Worm (Caenorhabditis elegans): ENCODE measurements around the gene C14H10.3.

C14H10.3 gene

DNA sequence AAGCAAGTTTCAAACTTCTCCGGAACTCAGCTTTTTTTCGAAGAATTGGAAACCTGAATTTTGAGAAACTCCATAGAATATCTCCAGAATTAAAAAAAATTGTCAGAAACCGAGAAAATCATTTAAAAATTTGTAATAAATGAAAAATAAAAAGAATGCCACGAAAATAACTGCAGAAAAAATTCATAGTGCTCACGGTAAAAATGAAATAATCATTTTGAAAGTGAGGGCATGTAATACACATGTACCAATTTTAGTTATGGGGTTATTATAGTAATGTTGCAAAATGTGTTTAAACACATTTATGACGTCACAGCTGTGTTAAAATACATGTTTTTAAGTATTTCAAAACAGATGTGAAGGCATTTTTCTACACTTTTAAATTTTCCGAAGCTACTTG lies 11.1 kb downstream of the C14H10.3 start:
- TF ChIP-seq sma-9 (GFP tag; optimal IDR thresholded peaks at IDR 0.05) (peak; percentile 5), sma-9 (tag; optimal IDR thresholded peaks at IDR 0.05) (no peak), nhr-25 (tag; optimal IDR thresholded peaks at IDR 0.05) (no peak)

DNA sequence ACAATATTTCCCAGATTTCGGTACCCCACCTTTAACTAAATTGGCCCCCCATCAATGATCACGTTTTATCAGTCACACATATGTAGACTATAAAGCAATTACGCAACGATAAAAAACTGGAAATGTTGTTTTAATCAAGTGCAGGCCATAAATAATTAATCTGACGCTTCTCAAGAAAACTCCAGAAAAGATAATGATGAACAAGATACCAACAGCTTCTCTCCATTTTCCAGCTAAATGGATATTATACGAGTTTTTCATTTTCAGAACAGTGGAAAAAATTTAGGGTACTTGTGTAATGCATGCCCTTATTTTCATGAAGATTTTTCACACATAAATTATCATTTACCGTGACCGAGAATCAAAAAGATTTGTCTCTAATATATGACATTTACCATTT lies 11.6 kb downstream of the C14H10.3 start:
- TF ChIP-seq C34F6.9 (tag; optimal IDR thresholded peaks at IDR 0.05) (no peak), nhr-11 (tag; optimal IDR thresholded peaks at IDR 0.05) (no peak), unc-55 (GFP tag; optimal IDR thresholded peaks at IDR 0.05) (peak; percentile 37), fos-1 (tag; optimal IDR thresholded peaks at IDR 0.05) (peak; percentile 36), crh-2 (tag; optimal IDR thresholded peaks at IDR 0.05) (peak; percentile 44)

DNA sequence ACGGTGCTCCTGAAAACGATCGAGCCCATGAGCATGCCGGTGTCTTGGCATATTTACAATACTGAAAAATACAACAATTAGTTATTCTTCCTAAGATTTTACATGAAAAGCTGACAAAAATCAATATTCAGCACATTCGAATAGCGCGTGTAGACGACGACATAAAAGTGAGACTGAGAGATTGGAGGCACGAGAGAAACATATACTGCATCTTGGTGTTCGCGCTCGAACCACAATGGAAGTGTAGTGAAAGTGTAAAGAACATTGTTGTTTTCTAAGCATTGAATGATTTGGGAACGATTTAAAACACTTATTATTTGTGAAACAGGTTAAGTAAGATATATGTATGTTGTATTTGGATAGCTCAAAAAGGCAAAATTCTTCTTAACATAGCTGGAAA lies 12.5 kb downstream of the C14H10.3 start, which contains the start of gene F44A6.4:
Gene F44A6.4 (minus strand): TSS at position 67 of the 400 bp plus-strand sequence.
- TF ChIP-seq unc-55 (GFP tag; optimal IDR thresholded peaks at IDR 0.05) (peak; percentile 45), lin-11 (tag; optimal IDR thresholded peaks at IDR 0.05) (no peak), blmp-1 (tag; optimal IDR thresholded peaks at IDR 0.05; ENCODE audit: insufficient read depth) (peak; percentile 44), peb-1 (tag; optimal IDR thresholded peaks at IDR 0.05) (no peak)

DNA sequence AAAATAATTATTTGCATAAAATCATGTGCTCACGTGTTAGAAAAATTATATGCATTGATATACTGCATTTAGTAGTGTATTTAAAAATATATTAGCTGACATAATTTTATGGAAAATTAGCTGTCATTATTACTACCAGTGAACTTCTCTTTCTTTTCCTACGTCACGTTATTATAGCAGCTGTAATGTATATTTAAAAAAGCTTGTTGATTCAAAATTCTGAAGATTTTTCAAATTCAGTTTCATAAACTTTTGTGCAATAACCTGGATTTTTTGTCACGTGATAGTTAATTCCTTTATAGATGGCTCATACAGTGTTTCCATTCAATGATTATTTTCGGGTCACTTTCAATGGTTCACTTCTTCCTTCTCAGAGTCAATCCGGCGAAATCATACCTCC lies 15.5 kb downstream of the C14H10.3 start, which contains the start of gene F44A6.3:
Gene F44A6.3 (plus strand): TSS at position 301 of the 400 bp plus-strand sequence.
- TF ChIP-seq zag-1 (tag; optimal IDR thresholded peaks at IDR 0.05) = no peak
- no peak for TF ChIP-seq lin-11 (tag; optimal IDR thresholded peaks at IDR 0.05)
- no peak for TF ChIP-seq egl-27 (tag; optimal IDR thresholded peaks at IDR 0.05)
- TF ChIP-seq blmp-1 (tag; optimal IDR thresholded peaks at IDR 0.05; ENCODE audit: insufficient read depth) = no peak
- TF ChIP-seq nhr-129 (tag; optimal IDR thresholded peaks at IDR 0.05) = no peak
- TF ChIP-seq dmd-4 (tag; optimal IDR thresholded peaks at IDR 0.05) = no peak
- TF ChIP-seq nhr-10 (tag; optimal IDR thresholded peaks at IDR 0.05) = no peak
- TF ChIP-seq nhr-12 (tag; optimal IDR thresholded peaks at IDR 0.05) = no peak

DNA sequence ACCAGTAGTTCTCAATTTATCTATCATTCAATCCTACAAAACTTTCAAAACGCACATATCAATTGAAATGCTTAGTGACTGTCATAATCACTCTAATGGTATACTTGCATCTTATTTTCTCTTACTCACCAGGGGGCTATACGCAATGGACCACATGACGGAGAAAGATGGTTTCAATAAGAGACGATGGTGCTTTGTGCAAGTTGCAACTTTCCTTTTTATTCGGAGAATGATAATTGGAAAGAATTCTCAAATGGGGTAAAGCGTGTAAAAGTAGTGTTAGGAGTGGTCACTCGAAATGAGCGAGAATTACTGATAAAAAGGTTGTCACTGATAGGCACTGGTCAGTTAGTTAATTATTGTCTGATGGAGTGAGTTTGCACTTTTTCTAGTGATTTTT lies 19.5 kb downstream of the C14H10.3 start:
- TF ChIP-seq fos-1 (tag; optimal IDR thresholded peaks at IDR 0.05) (peak; percentile 2), C34F6.9 (tag; optimal IDR thresholded peaks at IDR 0.05) (no peak)

DNA sequence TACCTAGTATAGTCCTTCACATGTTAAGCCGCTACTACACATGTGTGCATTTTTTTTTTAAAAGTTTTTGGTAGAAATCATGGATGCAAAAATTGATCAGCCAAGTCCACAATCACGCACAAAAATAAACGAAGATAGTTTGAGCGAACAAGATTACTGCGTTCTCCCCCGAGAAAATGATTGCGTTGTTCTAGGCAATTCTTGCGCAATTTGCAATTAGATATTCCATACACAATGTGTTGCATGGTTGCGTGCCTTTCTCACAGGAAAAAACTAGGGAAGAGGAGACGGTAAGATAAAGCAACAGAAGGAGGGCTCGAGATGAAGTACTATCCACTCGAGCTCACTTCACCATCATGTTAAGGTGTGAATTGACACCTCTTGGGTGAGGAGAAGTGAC lies 21.9 kb downstream of the C14H10.3 start:
- TF ChIP-seq mbf-1 (tag; optimal IDR thresholded peaks at IDR 0.05) = no peak
- no peak for TF ChIP-seq sma-9 (GFP tag; optimal IDR thresholded peaks at IDR 0.05)
- no peak for TF ChIP-seq sma-9 (tag; optimal IDR thresholded peaks at IDR 0.05)
- no peak for TF ChIP-seq nhr-11 (tag; optimal IDR thresholded peaks at IDR 0.05)
- TF ChIP-seq F13H6.1 (tag; optimal IDR thresholded peaks at IDR 0.05) = no peak
- no peak for TF ChIP-seq aly-2 (tag; optimal IDR thresholded peaks at IDR 0.05)
- TF ChIP-seq mdl-1 (tag; optimal IDR thresholded peaks at IDR 0.05) = no peak
- TF ChIP-seq R02D3.7 (tag; optimal IDR thresholded peaks at IDR 0.05) = no peak
- no peak for TF ChIP-seq gmeb-1 (tag; optimal IDR thresholded peaks at IDR 0.05)
- no peak for TF ChIP-seq elt-3 (tag; optimal IDR thresholded peaks at IDR 0.05)
- no peak for TF ChIP-seq crh-2 (tag; optimal IDR thresholded peaks at IDR 0.05)
- no peak for TF ChIP-seq peb-1 (tag; optimal IDR thresholded peaks at IDR 0.05)
- TF ChIP-seq lsy-2 (tag; optimal IDR thresholded peaks at IDR 0.05) = no peak
- TF ChIP-seq alr-1 (tag; optimal IDR thresholded peaks at IDR 0.05) = no peak
- TF ChIP-seq ceh-16 (tag; optimal IDR thresholded peaks at IDR 0.05) = no peak

DNA sequence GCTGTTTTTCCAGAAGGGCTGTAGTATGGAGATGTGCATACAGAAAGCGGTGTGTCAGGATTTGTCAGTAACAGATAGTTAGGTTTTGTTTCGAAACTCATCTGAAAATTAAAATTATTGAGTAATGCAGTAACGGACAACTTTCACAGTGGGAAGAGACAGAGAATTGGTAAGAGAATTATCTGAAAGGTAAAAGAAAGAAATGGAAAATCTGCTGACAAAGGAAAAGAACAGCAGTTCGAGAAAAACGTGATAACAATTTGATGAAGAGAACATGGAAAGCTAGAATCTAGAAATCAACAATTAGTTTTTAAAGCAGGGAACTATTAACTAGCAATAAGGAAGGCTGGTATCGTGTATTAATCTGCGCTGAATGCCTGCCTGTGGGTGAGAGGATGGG lies 22.6 kb downstream of the C14H10.3 start, which contains the start of gene sex-1:
Gene sex-1 (minus strand): TSS at position 101 of the 400 bp plus-strand sequence.
- TF ChIP-seq lsy-2 (tag; optimal IDR thresholded peaks at IDR 0.05) (no peak), ZK546.5 (tag; optimal IDR thresholded peaks at IDR 0.05) (no peak), blmp-1 (tag; optimal IDR thresholded peaks at IDR 0.05; ENCODE audit: insufficient read depth) (no peak), gmeb-1 (tag; optimal IDR thresholded peaks at IDR 0.05) (no peak), ztf-1 (GFP tag; conservative IDR thresholded peaks at IDR 0.05) (no peak), unc-62 (GFP tag; optimal IDR thresholded peaks at IDR 0.05) (no peak), sma-9 (GFP tag; optimal IDR thresholded peaks at IDR 0.05) (no peak), sma-9 (tag; optimal IDR thresholded peaks at IDR 0.05) (no peak), elt-1 (tag; optimal IDR thresholded peaks at IDR 0.05) (no peak), mab-5 (tag; optimal IDR thresholded peaks at IDR 0.05) (no peak), nhr-21 (tag; optimal IDR thresholded peaks at IDR 0.05) (no peak), zag-1 (tag; optimal IDR thresholded peaks at IDR 0.05) (no peak), nhr-11 (tag; optimal IDR thresholded peaks at IDR 0.05) (no peak), fos-1 (tag; optimal IDR thresholded peaks at IDR 0.05) (no peak), sem-4 (tag; optimal IDR thresholded peaks at IDR 0.05) (no peak), ztf-4 (tag; optimal IDR thresholded peaks at IDR 0.05) (no peak)
